Worm (Caenorhabditis elegans): Measurements from ENCODE around the gene F26G1.1.
"Not testable (repeated sequence)": the region's sequence is repeated elsewhere in the genome, so short reads cannot be mapped to it uniquely, and the experiment has no call there.

ce11 chrII:4825133-4825532 is 33.7 kb downstream of the F26G1.1 start, which contains the start of the genes C33F10.8 and msp-40:
- TF ChIP-seq ceh-63 (GFP tag; optimal IDR thresholded peaks at IDR 0.05); blmp-1 (tag; optimal IDR thresholded peaks at IDR 0.05); ztf-4 (tag; optimal IDR thresholded peaks at IDR 0.05); egl-13 (tag; optimal IDR thresholded peaks at IDR 0.05); lsy-2 (tag; optimal IDR thresholded peaks at IDR 0.05); lin-39 (tag; optimal IDR thresholded peaks at IDR 0.05): not testable (repeated sequence)

All from whole organism, L1 larva.